Worm (Caenorhabditis elegans) whole organism, young adult: ENCODE results near the gene C46H3.1.
A peak's percentile ranks its signal among the peaks of the same experiment; 100 is the strongest.

ENCODE experiments used
- B0019.2 ChIP-seq: fragments of 200-800 bp; sonication (Bioruptor generic); conservative IDR thresholded peaks from 2 replicates; pipeline ENCODE4 v1.3.6; 2022; ENCODE audit warnings: missing genetic modification reagents, missing genetic modification characterization, missing compliant biosample characterization
- B0035.1 ChIP-seq: sonication (generic microtip); optimal IDR thresholded peaks from 2 replicates; lab custom pipeline; 2016; ENCODE audit warnings: missing genetic modification characterization, mild to moderate bottlenecking, missing compliant biosample characterization, missing genotype, missing genetic modification reagents
- B0261.1 ChIP-seq: sonication (generic microtip); optimal IDR thresholded peaks from 2 replicates; lab custom pipeline; 2016; ENCODE audit warnings: mild to moderate bottlenecking, missing genetic modification characterization, moderate library complexity, missing compliant biosample characterization
- C17E4.6 ChIP-seq: fragments of 200-800 bp; sonication (Bioruptor generic); IDR thresholded peaks from 2 replicates; pipeline ENCODE4 v1.3.6; 2022; ENCODE audit warnings: missing genetic modification reagents, missing genetic modification characterization, missing compliant biosample characterization
- F10E7.11 ChIP-seq: sonication (generic microtip); optimal IDR thresholded peaks from 2 replicates; lab custom pipeline; 2017; ENCODE audit warnings: mild to moderate bottlenecking, missing genetic modification characterization, moderate library complexity, missing compliant biosample characterization
- F22D6.2 ChIP-seq: sonication (generic microtip); optimal IDR thresholded peaks from 2 replicates; lab custom pipeline; 2016; ENCODE audit warnings: mild to moderate bottlenecking, missing genetic modification characterization, missing compliant biosample characterization
- F33H1.4 ChIP-seq: fragments of 200-800 bp; sonication (Bioruptor generic); IDR thresholded peaks from 2 replicates; pipeline ENCODE4 v1.3.6; 2022; ENCODE audit warnings: missing genetic modification reagents, missing genetic modification characterization, missing compliant biosample characterization
- F52B5.7 ChIP-seq: sonication (generic microtip); optimal IDR thresholded peaks from 2 replicates; lab custom pipeline; 2016; ENCODE audit warnings: mild to moderate bottlenecking, missing genetic modification characterization, missing compliant biosample characterization
- F57C9.4 ChIP-seq: sonication (generic microtip); optimal IDR thresholded peaks from 2 replicates; lab custom pipeline; 2017; ENCODE audit warnings: mild to moderate bottlenecking, missing genetic modification characterization, missing compliant biosample characterization
- T26A5.8 ChIP-seq: sonication (generic microtip); optimal IDR thresholded peaks from 2 replicates; lab custom pipeline; 2016; ENCODE audit warnings: missing genetic modification characterization, missing compliant biosample characterization
- Y56A3A.18 ChIP-seq: fragments of 200-800 bp; sonication (Bioruptor generic); IDR thresholded peaks from 2 replicates; pipeline ENCODE4 v1.3.6; 2022; ENCODE audit warnings: missing genetic modification reagents, missing genetic modification characterization, missing compliant biosample characterization
- atf-7 ChIP-seq: sonication (generic microtip); optimal IDR thresholded peaks from 2 replicates; lab custom pipeline; 2017; ENCODE audit warnings: mild to moderate bottlenecking, missing genetic modification characterization, missing compliant biosample characterization
- attf-3 ChIP-seq: fragments of 200-800 bp; sonication (Bioruptor generic); conservative IDR thresholded peaks from 2 replicates; pipeline ENCODE4 v1.3.6; 2022; ENCODE audit warnings: missing genetic modification reagents, missing genetic modification characterization, missing compliant biosample characterization
- bed-1 ChIP-seq: fragments of 200-800 bp; sonication (Bioruptor generic); IDR thresholded peaks from 2 replicates; pipeline ENCODE4 v1.3.6; 2022; ENCODE audit warnings: missing genetic modification reagents, missing genetic modification characterization, missing compliant biosample characterization
- bed-2 ChIP-seq: fragments of 200-800 bp; sonication (Bioruptor generic); IDR thresholded peaks from 2 replicates; pipeline ENCODE4 v1.3.6; 2022; ENCODE audit warnings: missing genetic modification reagents, missing genetic modification characterization, missing compliant biosample characterization
- ceh-27 ChIP-seq: fragments of 200-800 bp; sonication (Bioruptor generic); optimal IDR thresholded peaks from 2 replicates; lab custom pipeline; 2018; ENCODE audit warnings: mild to moderate bottlenecking, missing genetic modification characterization, moderate library complexity, missing compliant biosample characterization
- ceh-79 ChIP-seq: sonication (generic microtip); optimal IDR thresholded peaks from 2 replicates; lab custom pipeline; 2017; ENCODE audit warnings: mild to moderate bottlenecking, missing genetic modification characterization, missing compliant biosample characterization
- ceh-91 ChIP-seq: fragments of 200-800 bp; sonication (Bioruptor generic); IDR thresholded peaks from 2 replicates; pipeline ENCODE4 v1.3.6; 2022; ENCODE audit warnings: missing genetic modification reagents, missing genetic modification characterization, missing compliant biosample characterization
- die-1 ChIP-seq: sonication (generic microtip); optimal IDR thresholded peaks from 2 replicates; lab custom pipeline; 2016; ENCODE audit warnings: missing genotype, mild to moderate bottlenecking, missing genetic modification characterization, missing compliant biosample characterization
- dox-1 ChIP-seq: fragments of 200-800 bp; sonication (Bioruptor generic); IDR thresholded peaks from 2 replicates; pipeline ENCODE4 v1.3.6; 2022; ENCODE audit warnings: missing genetic modification reagents, missing genetic modification characterization, missing compliant biosample characterization
- egrh-3 ChIP-seq: fragments of 200-800 bp; sonication (Bioruptor generic); IDR thresholded peaks from 2 replicates; pipeline ENCODE4 v1.3.6; 2022; ENCODE audit warnings: missing genetic modification reagents, missing genetic modification characterization, missing compliant biosample characterization
- hlh-12 ChIP-seq: sonication (generic microtip); optimal IDR thresholded peaks from 2 replicates; lab custom pipeline; 2016; ENCODE audit warnings: missing genetic modification characterization, missing compliant biosample characterization
- hlh-26 ChIP-seq: fragments of 200-800 bp; sonication (Bioruptor generic); conservative IDR thresholded peaks from 2 replicates; pipeline ENCODE4 v1.3.6; 2022; ENCODE audit warnings: missing genetic modification reagents, missing genetic modification characterization, missing compliant biosample characterization
- hrde-1 ChIP-seq: sonication (generic microtip); optimal IDR thresholded peaks from 2 replicates; lab custom pipeline; 2016; ENCODE audit warnings: missing genetic modification characterization, mild to moderate bottlenecking, missing compliant biosample characterization, moderate library complexity, missing genotype, missing genetic modification reagents, borderline replicate concordance
- lin-26 ChIP-seq: fragments of 200-800 bp; sonication (Bioruptor generic); IDR thresholded peaks from 2 replicates; pipeline ENCODE4 v1.3.6; 2022; ENCODE audit warnings: missing genetic modification reagents, missing genetic modification characterization, missing compliant biosample characterization
- lin-35 ChIP-seq, 3 experiments: fragments of 150-350 bp in 2 of 3; sonication (generic microtip) in 1 of 3; optimal IDR thresholded peaks; 2 replicates each; lab custom pipeline; 2014 to 2018; ENCODE audit warnings: missing biosample characterization in 3 of 3, missing genetic modification characterization in 3 of 3, missing genetic modification reagents in 3 of 3
- mcd-1 ChIP-seq: fragments of 200-800 bp; sonication (Bioruptor generic); IDR thresholded peaks from 2 replicates; pipeline ENCODE4 v1.3.6; 2022; ENCODE audit warnings: missing genetic modification reagents, missing genetic modification characterization, missing compliant biosample characterization
- mel-28 ChIP-seq: sonication (generic microtip); optimal IDR thresholded peaks from 2 replicates; lab custom pipeline; 2016; ENCODE audit warnings: borderline replicate concordance, mild to moderate bottlenecking, missing genetic modification characterization, missing compliant biosample characterization
- nhr-27 ChIP-seq: fragments of 200-800 bp; sonication (Bioruptor generic); optimal IDR thresholded peaks from 2 replicates; lab custom pipeline; 2018; ENCODE audit warnings: mild to moderate bottlenecking, missing genetic modification characterization, moderate library complexity, missing compliant biosample characterization
- snpc-1.3 ChIP-seq: sonication (generic microtip); optimal IDR thresholded peaks from 2 replicates; lab custom pipeline; 2017; ENCODE audit warnings: missing genetic modification characterization, mild to moderate bottlenecking, missing compliant biosample characterization, antibody characterized with exemption, moderate library complexity, missing genotype, missing genetic modification reagents; ENCODE audit not compliant: insufficient read depth
- unc-130 ChIP-seq: sonication (generic microtip); optimal IDR thresholded peaks from 2 replicates; lab custom pipeline; 2016; ENCODE audit warnings: missing genetic modification reagents, missing genetic modification characterization, missing compliant biosample characterization
- zfh-2 ChIP-seq: fragments of 200-800 bp; sonication (Bioruptor generic); conservative IDR thresholded peaks from 2 replicates; pipeline ENCODE4 v1.3.6; 2022; ENCODE audit warnings: missing genetic modification reagents, missing genetic modification characterization, missing compliant biosample characterization
- ztf-25 ChIP-seq: fragments of 200-800 bp; sonication (Bioruptor generic); IDR thresholded peaks from 2 replicates; pipeline ENCODE4 v1.3.6; 2022; ENCODE audit warnings: missing genetic modification reagents, missing genetic modification characterization, missing compliant biosample characterization
- ztf-26 ChIP-seq: sonication (generic microtip); optimal IDR thresholded peaks from 2 replicates; lab custom pipeline; 2017; ENCODE audit warnings: missing genetic modification characterization, missing compliant biosample characterization
- ztf-3 ChIP-seq: fragments of 200-800 bp; sonication (Bioruptor generic); optimal IDR thresholded peaks from 2 replicates; lab custom pipeline; 2018; ENCODE audit warnings: mild to moderate bottlenecking, missing genetic modification characterization, missing compliant biosample characterization
- ztf-6 ChIP-seq: fragments of 200-800 bp; sonication (Bioruptor generic); IDR thresholded peaks from 2 replicates; pipeline ENCODE4 v1.3.6; 2022; ENCODE audit warnings: missing genetic modification reagents, missing genetic modification characterization, missing compliant biosample characterization

Gene C46H3.1

DNA sequence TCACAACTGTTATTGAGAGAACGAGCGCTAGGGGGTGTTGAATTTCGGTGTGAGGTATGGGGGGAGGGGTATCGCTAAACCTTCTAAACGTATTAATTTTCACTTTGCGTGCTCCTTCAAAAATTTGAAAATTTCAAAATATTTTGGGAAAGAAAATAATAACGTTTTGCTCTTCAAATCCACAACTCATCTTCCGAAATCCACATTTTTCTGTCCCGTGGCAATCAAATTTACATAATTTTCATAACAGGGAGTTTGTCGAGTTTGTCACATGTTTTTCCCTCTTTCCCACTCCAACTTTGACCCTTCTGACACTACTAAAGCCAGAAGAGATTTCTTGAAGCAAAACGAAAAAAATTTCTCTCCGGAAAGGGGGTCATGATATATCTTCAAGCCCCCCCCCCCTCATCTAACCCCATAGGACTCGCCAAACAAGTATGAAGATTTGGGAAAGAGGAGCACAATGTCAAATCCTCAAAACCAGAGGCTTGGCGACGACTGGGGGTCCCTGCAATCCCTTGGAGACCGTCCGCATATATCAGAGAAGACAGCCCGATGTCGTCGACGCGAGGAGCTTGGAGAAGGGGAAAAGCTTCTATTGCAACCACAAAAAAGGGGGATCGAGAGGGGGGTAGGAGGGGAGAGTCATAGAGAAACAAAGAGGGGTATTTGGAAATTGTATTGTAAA is 27.8 kb upstream of the C46H3.1 start:
- TF ChIP-seq Y56A3A.18 = no peak
- peak; percentile 55; the same call in 1 of the 2 replicates for TF ChIP-seq zfh-2 (GFP tag; lab: Robert Waterston, UW)
- no peak for TF ChIP-seq snpc-1.3 (tag; lab: Kevin White, UChicago)
- TF ChIP-seq, all 124 proteins: peak for 1

DNA sequence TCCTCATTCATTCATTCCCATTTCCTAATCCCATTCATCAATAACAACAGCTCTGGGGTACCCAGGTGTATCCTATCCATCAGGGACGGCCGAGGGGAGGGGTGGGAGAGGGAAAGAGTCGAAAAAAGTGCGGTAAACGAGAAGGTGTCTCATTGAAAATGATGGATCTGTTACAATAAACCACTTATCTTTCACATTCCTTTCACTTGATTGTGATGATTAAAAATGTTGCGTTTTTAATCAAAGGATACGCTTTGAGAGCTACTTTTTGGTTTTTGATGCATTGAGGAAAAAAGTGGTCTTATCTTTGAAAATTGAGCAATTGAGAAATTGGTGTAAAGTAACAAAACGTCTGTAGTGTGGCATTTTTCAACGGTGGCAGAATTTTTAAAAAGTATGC is 25.9 kb upstream of the C46H3.1 start:
- TF ChIP-seq bed-1 (no peak), mcd-1 (no peak), F10E7.11 (tag; lab: Kevin White, UChicago) (no peak), hlh-12 (tag; lab: Kevin White, UChicago) (no peak), F57C9.4 (no peak), hlh-26 (GFP tag; lab: Robert Waterston, UW) (no peak), B0261.1 (tag; lab: Kevin White, UChicago) (no peak), F33H1.4 (GFP tag; lab: Robert Waterston, UW) (no peak), die-1 (tag; lab: Kevin White, UChicago) (no peak), egrh-3 (GFP tag; lab: Robert Waterston, UW) (no peak), ztf-6 (no peak), F52B5.7 (no peak), atf-7 (no peak), T26A5.8 (tag; lab: Kevin White, UChicago) (no peak), lin-26 (GFP tag; lab: Robert Waterston, UW) (no peak)
- TF ChIP-seq, all 124 proteins: peak for 0

DNA sequence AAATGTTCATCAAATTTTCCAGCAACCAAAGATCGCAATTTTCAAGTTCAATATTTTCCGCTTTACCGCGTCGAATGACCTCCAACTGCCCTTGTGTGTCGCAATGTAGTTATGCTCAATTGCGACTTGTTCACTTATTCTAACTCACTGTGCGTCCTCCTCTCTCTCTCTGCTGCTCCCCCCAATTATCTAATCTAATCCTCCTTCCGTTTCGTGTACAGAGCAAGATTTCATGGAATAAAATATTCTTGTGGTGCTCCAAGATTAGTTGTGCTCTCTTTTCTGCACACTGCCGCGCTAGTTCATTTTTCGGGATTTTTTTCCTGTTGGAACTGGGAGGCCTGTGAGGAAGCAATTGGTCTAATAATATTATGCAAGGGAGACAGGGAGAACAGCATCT is 25.2 kb upstream of the C46H3.1 start:
- TF ChIP-seq B0019.2 (GFP tag; lab: Robert Waterston, UW) (no peak), F33H1.4 (GFP tag; lab: Robert Waterston, UW) (no peak), ztf-25 (GFP tag; lab: Robert Waterston, UW) (no peak), bed-2 (no peak)

DNA sequence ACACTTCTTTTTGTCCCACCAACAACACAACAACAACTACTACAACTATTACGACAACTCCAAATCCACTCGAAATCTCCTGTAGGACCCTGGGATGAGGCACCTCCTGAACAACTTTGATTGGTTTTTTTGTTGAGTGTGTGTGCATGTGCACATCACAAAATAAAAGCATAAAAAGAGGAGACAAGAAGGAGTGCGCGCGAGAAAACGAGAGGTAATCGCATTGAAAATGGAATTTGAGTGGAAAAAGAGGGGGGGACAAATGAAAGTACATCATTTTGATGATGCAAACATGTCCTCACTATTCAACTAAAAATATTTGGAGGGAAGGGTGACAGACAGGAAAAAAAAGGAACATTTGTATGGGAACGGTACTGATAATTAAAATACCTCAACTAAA is 23.7 kb upstream of the C46H3.1 start:
- TF ChIP-seq ceh-79 (tag; lab: Kevin White, UChicago) (no peak), ceh-27 (peak; percentile 85), unc-130 (GFP tag; lab: Kevin White, UChicago) (no peak)

DNA sequence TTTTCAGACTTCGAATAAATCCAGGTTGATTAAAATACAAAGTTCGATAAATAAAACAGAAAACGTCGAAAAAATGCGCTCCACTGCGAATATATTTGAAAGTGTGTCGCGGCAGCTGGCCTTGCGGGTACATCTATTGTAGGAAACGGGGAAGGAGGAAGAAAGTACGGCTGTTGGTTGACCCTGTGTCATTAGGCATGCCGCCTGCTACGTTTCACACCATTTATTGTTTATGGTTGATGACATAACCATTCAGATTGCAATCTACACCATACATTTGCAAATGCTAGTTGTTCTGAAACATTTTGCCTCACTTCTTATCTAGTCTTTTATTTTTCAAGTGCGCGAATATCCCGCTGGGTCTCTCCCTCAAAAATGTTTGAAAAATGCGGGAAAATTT is 17.6 kb upstream of the C46H3.1 start, which contains the start of gene T13G4.4:
Gene T13G4.4, minus strand, starts transcription at position 97 of the 400 bp plus-strand sequence.
- TF ChIP-seq hrde-1 (tag; lab: Kevin White, UChicago) = no peak
- no peak for TF ChIP-seq attf-3 (GFP tag; lab: Robert Waterston, UW)
- TF ChIP-seq nhr-27 (tag; lab: Kevin White, UChicago) = no peak
- no peak for TF ChIP-seq T26A5.8 (tag; lab: Kevin White, UChicago)
- TF ChIP-seq ztf-3 (GFP tag; lab: Kevin White, UChicago) = no peak
- TF ChIP-seq ceh-91 (GFP tag; lab: Robert Waterston, UW) = no peak
- no peak for TF ChIP-seq mel-28 (tag; lab: Kevin White, UChicago)
- no peak for TF ChIP-seq dox-1
- TF ChIP-seq lin-35 (GFP tag; optimal IDR thresholded peaks at IDR 0.05; lab: Kevin White, UChicago) = no peak
- TF ChIP-seq F22D6.2 = no peak
- no peak for TF ChIP-seq C17E4.6 (GFP tag; lab: Robert Waterston, UW)
- no peak for TF ChIP-seq ztf-26 (tag; lab: Kevin White, UChicago)
- TF ChIP-seq B0035.1 (tag; lab: Kevin White, UChicago) = no peak
